Worm (Caenorhabditis elegans): Measurements from ENCODE around the gene ucr-2.2.

ce11 chrX:15158699-15159312 is 14.9 kb upstream of the ucr-2.2 start, which contains the start of gene C11G10.1:
- no peak for TF ChIP-seq pes-1 (GFP tag; IDR thresholded peaks at IDR 0.05)
- no peak for TF ChIP-seq ets-7 (tag; optimal IDR thresholded peaks at IDR 0.05)
- no peak for TF ChIP-seq ceh-36 (tag; optimal IDR thresholded peaks at IDR 0.05)
- TF ChIP-seq sea-1 (GFP tag; conservative IDR thresholded peaks at IDR 0.05): no peak
- no peak for TF ChIP-seq B0310.2 (tag; optimal IDR thresholded peaks at IDR 0.05)

Measured in whole organism, early embryonic.